Worm (Caenorhabditis elegans) whole organism, L4 larva: ENCODE results near the gene plk-3.

Experiments
- D1046.2 ChIP-seq: fragments of 200-800 bp; sonication (Bioruptor generic); IDR thresholded peaks from 2 replicates; pipeline ENCODE4 v1.3.6; 2022; ENCODE audit warnings: missing genetic modification characterization, missing compliant biosample characterization
- F26F4.8 ChIP-seq: fragments of 200-800 bp; sonication (Bioruptor generic); conservative IDR thresholded peaks from 2 replicates; pipeline ENCODE4 v1.3.6; 2022; ENCODE audit warnings: missing genetic modification characterization, missing compliant biosample characterization
- F44E2.7 ChIP-seq: fragments of 200-800 bp; sonication (Bioruptor generic); IDR thresholded peaks from 2 replicates; pipeline ENCODE4 v2.1.2; 2022; ENCODE audit warnings: missing genetic modification characterization, missing compliant biosample characterization
- F49E8.2 ChIP-seq: sonication (generic microtip); optimal IDR thresholded peaks from 2 replicates; lab custom pipeline; 2016; ENCODE audit warnings: missing compliant biosample characterization, mild to moderate bottlenecking, missing genetic modification characterization, borderline replicate concordance
- Y5F2A.4 ChIP-seq: fragments of 200-800 bp; sonication (Bioruptor generic); optimal IDR thresholded peaks from 2 replicates; lab custom pipeline; 2018; ENCODE audit warnings: mild to moderate bottlenecking, missing genetic modification characterization, missing compliant biosample characterization
- ZK337.2 ChIP-seq: fragments of 200-800 bp; sonication (Bioruptor generic); IDR thresholded peaks from 2 replicates; pipeline ENCODE4 v1.3.6; 2022; ENCODE audit warnings: missing genetic modification reagents, missing genetic modification characterization, missing compliant biosample characterization
- ZK546.5 ChIP-seq, 2 experiments: sonication (generic microtip); optimal IDR thresholded peaks; 2 replicates each; lab custom pipeline; 2017; ENCODE audit warnings: missing biosample characterization in 2 of 2, missing genetic modification characterization in 2 of 2
- aha-1 ChIP-seq: fragments of 150-350 bp; peaks from one replicate; lab custom pipeline; 2014; ENCODE audit warnings: missing biosample characterization, missing genetic modification characterization
- arid-1 ChIP-seq: fragments of 200-800 bp; sonication (Bioruptor generic); conservative IDR thresholded peaks from 2 replicates; pipeline ENCODE4 v1.3.6; 2022; ENCODE audit warnings: missing genetic modification reagents, missing genetic modification characterization, missing compliant biosample characterization
- ceh-20 ChIP-seq: fragments of 200-800 bp; sonication (Bioruptor generic); IDR thresholded peaks from 2 replicates; pipeline ENCODE4 v1.3.6; 2022; ENCODE audit warnings: missing genetic modification reagents, missing genetic modification characterization, missing compliant biosample characterization
- ceh-28 ChIP-seq: fragments of 150-350 bp; optimal IDR thresholded peaks from 2 replicates; lab custom pipeline; 2014; ENCODE audit warnings: missing biosample characterization, missing genetic modification reagents, missing genetic modification characterization
- ceh-32 ChIP-seq: sonication (generic microtip); optimal IDR thresholded peaks from 2 replicates; lab custom pipeline; 2016; ENCODE audit warnings: mild to moderate bottlenecking, missing genetic modification characterization, missing compliant biosample characterization; ENCODE audit not compliant: poor library complexity
- ceh-62 ChIP-seq: sonication (generic microtip); optimal IDR thresholded peaks from 2 replicates; lab custom pipeline; 2017; ENCODE audit warnings: missing biosample characterization, missing genetic modification characterization
- ctbp-1 ChIP-seq: fragments of 200-800 bp; sonication (Bioruptor generic); IDR thresholded peaks from 2 replicates; pipeline ENCODE4 v1.3.6; 2022; ENCODE audit warnings: missing genetic modification reagents, missing genetic modification characterization, missing compliant biosample characterization
- daf-16 ChIP-seq, 3 experiments: sonication (generic microtip); optimal IDR thresholded peaks; 2 replicates each; lab custom pipeline; 2016 to 2017; ENCODE audit warnings: missing genetic modification characterization in 3 of 3, missing genetic modification reagents in 3 of 3, mild to moderate bottlenecking in 2 of 3, missing compliant biosample characterization in 2 of 3, missing biosample characterization in 1 of 3, moderate library complexity in 1 of 3
- dmd-9 ChIP-seq: fragments of 200-800 bp; sonication (Bioruptor generic); IDR thresholded peaks from 2 replicates; pipeline ENCODE4 v1.3.6; 2022; ENCODE audit warnings: missing genetic modification reagents, missing genetic modification characterization, missing compliant biosample characterization
- duxl-1 ChIP-seq: sonication (generic microtip); optimal IDR thresholded peaks from 2 replicates; lab custom pipeline; 2016; ENCODE audit warnings: mild to moderate bottlenecking, missing genetic modification characterization, moderate library complexity, missing compliant biosample characterization; ENCODE audit not compliant: poor library complexity
- dve-1 ChIP-seq: sonication (generic microtip); optimal IDR thresholded peaks from 2 replicates; lab custom pipeline; 2017; ENCODE audit warnings: antibody characterized with exemption, mild to moderate bottlenecking, missing genetic modification characterization, missing compliant biosample characterization; ENCODE audit not compliant: insufficient read depth
- fkh-10 ChIP-seq: fragments of 150-350 bp; optimal IDR thresholded peaks from 2 replicates; lab custom pipeline; 2014; ENCODE audit warnings: missing biosample characterization, missing genetic modification reagents, missing genetic modification characterization
- gei-8 ChIP-seq: fragments of 200-800 bp; sonication (Bioruptor generic); optimal IDR thresholded peaks from 2 replicates; lab custom pipeline; 2018; ENCODE audit warnings: mild to moderate bottlenecking, missing genetic modification characterization, missing compliant biosample characterization
- hif-1 ChIP-seq, 2 experiments: sonication (generic microtip); optimal IDR thresholded peaks; 2 replicates each; lab custom pipeline; 2016 to 2017; ENCODE audit warnings: missing compliant biosample characterization in 2 of 2, missing genetic modification characterization in 2 of 2, missing genetic modification reagents in 2 of 2, missing genotype in 2 of 2, mild to moderate bottlenecking in 1 of 2
- hlh-30 ChIP-seq: sonication (generic microtip); optimal IDR thresholded peaks from 2 replicates; lab custom pipeline; 2017; ENCODE audit warnings: antibody characterized with exemption, mild to moderate bottlenecking, missing genetic modification characterization, missing compliant biosample characterization; ENCODE audit not compliant: insufficient read depth
- hmg-1.1 ChIP-seq: fragments of 200-800 bp; sonication (Bioruptor generic); IDR thresholded peaks from 2 replicates; pipeline ENCODE4 v1.3.6; 2022; ENCODE audit warnings: missing genetic modification reagents, missing genetic modification characterization, missing compliant biosample characterization
- lin-15B ChIP-seq: fragments of 150-350 bp; sonication (generic microtip); optimal IDR thresholded peaks from 3 replicates; lab custom pipeline; 2014; ENCODE audit warnings: missing biosample characterization, missing genetic modification characterization
- lin-29 ChIP-seq: fragments of 200-800 bp; sonication (Bioruptor generic); IDR thresholded peaks from 2 replicates; pipeline ENCODE4 v1.3.6; 2022; ENCODE audit warnings: missing genetic modification reagents, missing genetic modification characterization, missing compliant biosample characterization
- lin-39 ChIP-seq: fragments of 150-350 bp; optimal IDR thresholded peaks from 2 replicates; lab custom pipeline; 2014; ENCODE audit warnings: missing biosample characterization, missing genetic modification reagents, missing genetic modification characterization
- lsy-2 ChIP-seq, 2 experiments: fragments of 150-350 bp in 1 of 2; sonication (generic microtip) in 1 of 2; optimal IDR thresholded peaks; 2 replicates each; lab custom pipeline; 2014 to 2017; ENCODE audit warnings: missing biosample characterization in 2 of 2, missing genetic modification characterization in 2 of 2
- madf-9 ChIP-seq: fragments of 200-800 bp; sonication (Bioruptor generic); conservative IDR thresholded peaks from 2 replicates; pipeline ENCODE4 v1.3.6; 2022; ENCODE audit warnings: missing genetic modification reagents, missing genetic modification characterization, missing compliant biosample characterization
- mdt-29 ChIP-seq: fragments of 200-800 bp; sonication (Bioruptor generic); IDR thresholded peaks from 2 replicates; pipeline ENCODE4 v1.3.6; 2022; ENCODE audit warnings: missing genetic modification reagents, missing genetic modification characterization, missing compliant biosample characterization
- mxl-2 ChIP-seq: fragments of 200-800 bp; sonication (Bioruptor generic); conservative IDR thresholded peaks from 2 replicates; pipeline ENCODE4 v1.3.6; 2022; ENCODE audit warnings: missing genetic modification reagents, missing genetic modification characterization, missing compliant biosample characterization
- mxl-3 ChIP-seq: fragments of 200-800 bp; sonication (Bioruptor generic); optimal IDR thresholded peaks from 2 replicates; lab custom pipeline; 2018; ENCODE audit warnings: mild to moderate bottlenecking, missing genetic modification characterization, missing compliant biosample characterization
- nhr-102 ChIP-seq: sonication (generic microtip); optimal IDR thresholded peaks from 2 replicates; lab custom pipeline; 2016; ENCODE audit warnings: mild to moderate bottlenecking, missing genetic modification characterization, moderate library complexity, missing compliant biosample characterization
- nhr-111 ChIP-seq: fragments of 200-800 bp; sonication (Bioruptor generic); optimal IDR thresholded peaks from 2 replicates; lab custom pipeline; 2018; ENCODE audit warnings: mild to moderate bottlenecking, missing genetic modification characterization, missing compliant biosample characterization
- nhr-237 ChIP-seq: sonication (generic microtip); optimal IDR thresholded peaks from 2 replicates; lab custom pipeline; 2017; ENCODE audit warnings: missing biosample characterization, missing genetic modification characterization
- nhr-25 ChIP-seq: sonication (generic microtip); optimal IDR thresholded peaks from 2 replicates; lab custom pipeline; 2017; ENCODE audit warnings: missing genetic modification characterization, mild to moderate bottlenecking, missing compliant biosample characterization, antibody characterized with exemption, moderate library complexity, borderline replicate concordance; ENCODE audit not compliant: insufficient read depth
- nhr-28 ChIP-seq: fragments of 150-350 bp; optimal IDR thresholded peaks from 2 replicates; lab custom pipeline; 2014; ENCODE audit warnings: missing biosample characterization, missing genetic modification characterization
- nhr-41 ChIP-seq: fragments of 200-800 bp; sonication (Bioruptor generic); IDR thresholded peaks from 2 replicates; pipeline ENCODE4 v1.3.6; 2022; ENCODE audit warnings: missing genetic modification reagents, missing genetic modification characterization, missing compliant biosample characterization
- nhr-48 ChIP-seq: sonication (generic microtip); optimal IDR thresholded peaks from 2 replicates; lab custom pipeline; 2016; ENCODE audit warnings: mild to moderate bottlenecking, missing genetic modification characterization, missing compliant biosample characterization
- nhr-77 ChIP-seq: fragments of 150-350 bp; optimal IDR thresholded peaks from 2 replicates; lab custom pipeline; 2014; ENCODE audit warnings: missing biosample characterization, missing genetic modification characterization
- php-3 ChIP-seq: fragments of 200-800 bp; sonication (Bioruptor generic); IDR thresholded peaks from 2 replicates; pipeline ENCODE4 v1.3.6; 2022; ENCODE audit warnings: missing genetic modification reagents, missing genetic modification characterization, missing compliant biosample characterization
- pqm-1 ChIP-seq: sonication (generic microtip); optimal IDR thresholded peaks from 2 replicates; lab custom pipeline; 2017; ENCODE audit warnings: missing biosample characterization, missing genetic modification characterization
- saeg-2 ChIP-seq: fragments of 200-800 bp; sonication (Bioruptor generic); IDR thresholded peaks from 2 replicates; pipeline ENCODE4 v1.3.6; 2022; ENCODE audit warnings: missing genetic modification reagents, missing genetic modification characterization, missing compliant biosample characterization
- snpc-4 ChIP-seq: fragments of 150-350 bp; optimal IDR thresholded peaks from 2 replicates; lab custom pipeline; 2014; ENCODE audit warnings: missing biosample characterization, missing genetic modification characterization
- spr-1 ChIP-seq: sonication (generic microtip); optimal IDR thresholded peaks from 2 replicates; lab custom pipeline; 2016; ENCODE audit warnings: mild to moderate bottlenecking, missing genetic modification characterization, missing compliant biosample characterization
- spr-3 ChIP-seq: fragments of 200-800 bp; sonication (Bioruptor generic); optimal IDR thresholded peaks from 2 replicates; lab custom pipeline; 2018; ENCODE audit warnings: mild to moderate bottlenecking, missing genetic modification characterization, missing compliant biosample characterization
- tag-97 ChIP-seq: fragments of 200-800 bp; sonication (Bioruptor generic); IDR thresholded peaks from 2 replicates; pipeline ENCODE4 v1.3.6; 2022; ENCODE audit warnings: missing genetic modification characterization, missing compliant biosample characterization
- unc-130 ChIP-seq: sonication (generic microtip); optimal IDR thresholded peaks from 2 replicates; lab custom pipeline; 2016; ENCODE audit warnings: missing genetic modification reagents, missing genetic modification characterization, missing compliant biosample characterization
- unc-39 ChIP-seq: sonication (generic microtip); optimal IDR thresholded peaks from 2 replicates; lab custom pipeline; 2017; ENCODE audit warnings: missing biosample characterization, missing genetic modification characterization
- vab-7 ChIP-seq: fragments of 200-800 bp; sonication (Bioruptor generic); IDR thresholded peaks from 2 replicates; pipeline ENCODE4 v1.3.6; 2022; ENCODE audit warnings: missing genetic modification reagents, missing genetic modification characterization, missing compliant biosample characterization
- zag-1 ChIP-seq: fragments of 150-350 bp; optimal IDR thresholded peaks from 2 replicates; lab custom pipeline; 2014; ENCODE audit warnings: missing biosample characterization, missing genetic modification characterization
- zfp-3 ChIP-seq: fragments of 200-800 bp; sonication (Bioruptor generic); conservative IDR thresholded peaks from 2 replicates; pipeline ENCODE4 v1.3.6; 2022; ENCODE audit warnings: missing genetic modification reagents, missing genetic modification characterization, missing compliant biosample characterization

The plk-3 gene

DNA sequence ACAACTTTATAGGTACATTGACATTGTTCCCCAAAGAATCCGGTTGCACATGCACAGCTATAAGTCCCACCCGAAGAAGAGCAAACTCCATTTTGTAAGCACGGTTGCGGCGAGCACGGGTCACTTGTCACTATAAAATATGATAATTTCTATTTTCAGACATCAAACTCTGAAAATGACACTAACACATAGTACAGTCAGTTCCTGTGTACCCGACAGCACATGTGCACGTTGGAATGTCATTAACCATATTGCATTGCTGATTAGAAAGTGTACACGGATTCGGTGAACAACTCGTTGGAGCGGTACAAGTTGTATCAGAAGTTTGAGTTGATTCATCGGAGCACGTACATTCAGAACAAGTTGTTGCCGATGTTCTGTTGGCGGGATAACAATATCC, 24.2 kb upstream of the plk-3 start (continued):
- TF ChIP-seq ZK546.5 (tag; optimal IDR thresholded peaks at IDR 0.05; lab: Kevin White, UChicago) (no peak), aha-1 (tag; lab: Kevin White, UChicago) (no peak), dmd-9 (GFP tag; lab: Robert Waterston, UW) (no peak), mdt-29 (GFP tag; lab: Robert Waterston, UW) (no peak), daf-16 (GFP tag; optimal IDR thresholded peaks at IDR 0.05; lab: Kevin White, UChicago) (no peak), daf-16 (tag; optimal IDR thresholded peaks at IDR 0.05; lab: Kevin White, UChicago) (peak; percentile 53), ceh-20 (GFP tag; lab: Robert Waterston, UW) (no peak), zfp-3 (GFP tag; lab: Robert Waterston, UW) (no peak), vab-7 (no peak), F49E8.2 (tag; lab: Kevin White, UChicago) (no peak), hmg-1.1 (GFP tag; lab: Robert Waterston, UW) (no peak), fkh-10 (GFP tag; lab: Kevin White, UChicago) (no peak), lsy-2 (tag; optimal IDR thresholded peaks at IDR 0.05; lab: Kevin White, UChicago) (no peak), lin-15B (tag; lab: Kevin White, UChicago) (no peak), mxl-3 (GFP tag; lab: Kevin White, UChicago) (peak; percentile 56), php-3 (0 out of 2 replicates have a peak, but pooled peaks have one; percentile 38), pqm-1 (tag; lab: Kevin White, UChicago) (peak; percentile 23), madf-9 (no peak), ZK337.2 (GFP tag; lab: Robert Waterston, UW) (no peak), F44E2.7 (no peak), ctbp-1 (GFP tag; lab: Robert Waterston, UW) (no peak), dve-1 (tag; lab: Kevin White, UChicago) (no peak), snpc-4 (tag; lab: Kevin White, UChicago) (no peak), hif-1 (tag; optimal IDR thresholded peaks at IDR 0.05; lab: Kevin White, UChicago) (no peak), ceh-32 (tag; lab: Kevin White, UChicago) (no peak), duxl-1 (tag; lab: Kevin White, UChicago) (no peak), lin-39 (no peak), nhr-111 (no peak), nhr-41 (GFP tag; lab: Robert Waterston, UW) (no peak), ceh-62 (tag; lab: Kevin White, UChicago) (no peak), unc-130 (no peak), nhr-77 (tag; lab: Kevin White, UChicago) (peak; percentile 41), tag-97 (GFP tag; lab: Robert Waterston, UW) (no peak), unc-39 (tag; lab: Kevin White, UChicago) (no peak), spr-1 (tag; lab: Kevin White, UChicago) (no peak), arid-1 (GFP tag; lab: Robert Waterston, UW) (no peak), ceh-28 (tag; lab: Kevin White, UChicago) (no peak), D1046.2 (GFP tag; lab: Robert Waterston, UW) (no peak), Y5F2A.4 (GFP tag; lab: Kevin White, UChicago) (no peak), mxl-2 (GFP tag; lab: Robert Waterston, UW) (no peak), saeg-2 (GFP tag; lab: Robert Waterston, UW) (no peak), hlh-30 (tag; lab: Kevin White, UChicago) (peak; percentile 10), nhr-48 (tag; lab: Kevin White, UChicago) (peak; percentile 15), spr-3 (GFP tag; lab: Kevin White, UChicago) (no peak), gei-8 (no peak), lin-29 (GFP tag; lab: Robert Waterston, UW) (no peak), zag-1 (no peak), nhr-102 (tag; lab: Kevin White, UChicago) (no peak), F26F4.8 (GFP tag; lab: Robert Waterston, UW) (no peak), nhr-25 (no peak), nhr-28 (tag; lab: Kevin White, UChicago) (peak; percentile 83), nhr-237 (no peak)
